Fruit fly (Drosophila melanogaster) whole organism, prepupa: Measurements from ENCODE around the gene Mur2B.

ENCODE experiments used
- Blimp-1 ChIP-seq: fragments of 200-800 bp; sonication (Bioruptor generic); optimal IDR thresholded peaks from 3 replicates; lab custom pipeline; 2017; ENCODE audit warnings: missing biosample characterization, missing genetic modification characterization, mild to moderate bottlenecking, moderate library complexity, missing genetic modification reagents
- CG10631 ChIP-seq: fragments of 200-800 bp; sonication (Bioruptor generic); optimal IDR thresholded peaks from 2 replicates; lab custom pipeline; 2016; ENCODE audit warnings: missing biosample characterization, missing genetic modification characterization
- CG11762 ChIP-seq: fragments of 200-800 bp; sonication (Bioruptor generic); optimal IDR thresholded peaks from 3 replicates; lab custom pipeline; 2016; ENCODE audit warnings: missing biosample characterization, missing genetic modification characterization; ENCODE audit not compliant: insufficient read depth
- CG11902 ChIP-seq: fragments of 200-800 bp; sonication (Bioruptor generic); optimal IDR thresholded peaks from 3 replicates; lab custom pipeline; 2016; ENCODE audit warnings: missing biosample characterization, missing genetic modification characterization
- CG1621 ChIP-seq: fragments of 200-800 bp; sonication (Bioruptor generic); optimal IDR thresholded peaks from 3 replicates; lab custom pipeline; 2018; ENCODE audit warnings: missing biosample characterization, mild to moderate bottlenecking, missing genetic modification characterization
- CG16779 ChIP-seq: fragments of 200-800 bp; sonication (Bioruptor generic); optimal IDR thresholded peaks from 3 replicates; lab custom pipeline; 2017; ENCODE audit warnings: missing biosample characterization, mild to moderate bottlenecking, missing genetic modification characterization
- CG3032 ChIP-seq: fragments of 200-800 bp; optimal IDR thresholded peaks from 2 replicates; lab custom pipeline; 2019; ENCODE audit warnings: missing biosample characterization, mild to moderate bottlenecking, missing genetic modification characterization, moderate library complexity
- CG32006 ChIP-seq: fragments of 200-800 bp; sonication (Bioruptor generic); optimal IDR thresholded peaks from 3 replicates; lab custom pipeline; 2017; ENCODE audit warnings: missing biosample characterization, mild to moderate bottlenecking, missing genetic modification characterization
- CG4318 ChIP-seq: fragments of 200-800 bp; sonication (Bioruptor generic); optimal IDR thresholded peaks from 3 replicates; lab custom pipeline; 2017; ENCODE audit warnings: missing biosample characterization, mild to moderate bottlenecking, missing genetic modification characterization
- CG6792 ChIP-seq: fragments of 200-800 bp; sonication (Bioruptor generic); optimal IDR thresholded peaks from 3 replicates; lab custom pipeline; 2016; ENCODE audit warnings: missing biosample characterization, missing genetic modification characterization
- CG6808 ChIP-seq: fragments of 200-800 bp; sonication (Bioruptor generic); optimal IDR thresholded peaks from 3 replicates; lab custom pipeline; 2017; ENCODE audit warnings: missing biosample characterization, missing genetic modification characterization, mild to moderate bottlenecking, moderate library complexity, missing genetic modification reagents
- CG6854 ChIP-seq: fragments of 200-800 bp; sonication (Bioruptor generic); optimal IDR thresholded peaks from 2 replicates; lab custom pipeline; 2017; ENCODE audit warnings: missing biosample characterization, mild to moderate bottlenecking, missing genetic modification characterization
- CG8119 ChIP-seq: fragments of 200-800 bp; sonication (Bioruptor generic); IDR thresholded peaks from 3 replicates; pipeline ENCODE4 v1.3.6; 2022; ENCODE audit warnings: missing biosample characterization, missing genetic modification characterization
- CG8632 ChIP-seq: fragments of 200-800 bp; sonication (Bioruptor generic); optimal IDR thresholded peaks from 3 replicates; lab custom pipeline; 2016; ENCODE audit warnings: missing biosample characterization, missing genetic modification characterization
- CG9139 ChIP-seq: fragments of 200-800 bp; sonication (Bioruptor generic); optimal IDR thresholded peaks from 3 replicates; lab custom pipeline; 2017; ENCODE audit warnings: missing biosample characterization, mild to moderate bottlenecking, missing genetic modification characterization
- Eip93F ChIP-seq: fragments of 200-800 bp; sonication (Bioruptor generic); optimal IDR thresholded peaks from 2 replicates; lab custom pipeline; 2016; ENCODE audit warnings: missing biosample characterization, mild to moderate bottlenecking, missing genetic modification characterization
- Ets21C ChIP-seq: fragments of 200-800 bp; sonication (Bioruptor generic); optimal IDR thresholded peaks from 3 replicates; lab custom pipeline; 2016; ENCODE audit warnings: missing biosample characterization, missing genetic modification characterization
- Ets96B ChIP-seq: fragments of 200-800 bp; optimal IDR thresholded peaks from 2 replicates; lab custom pipeline; 2019; ENCODE audit warnings: missing biosample characterization, mild to moderate bottlenecking, missing genetic modification characterization, moderate library complexity
- Hr38 ChIP-seq: sonication (Bioruptor generic); optimal IDR thresholded peaks from 2 replicates; lab custom pipeline; 2016; ENCODE audit warnings: missing biosample characterization, missing genetic modification characterization
- Hr39 ChIP-seq: fragments of 200-800 bp; sonication (Bioruptor generic); optimal IDR thresholded peaks from 2 replicates; lab custom pipeline; 2016; ENCODE audit warnings: missing biosample characterization, missing genetic modification characterization
- Hr4 ChIP-seq: fragments of 200-800 bp; sonication (Bioruptor generic); optimal IDR thresholded peaks from 3 replicates; lab custom pipeline; 2016; ENCODE audit warnings: missing biosample characterization, missing genetic modification characterization
- Lpt ChIP-seq: fragments of 200-800 bp; sonication (Bioruptor generic); optimal IDR thresholded peaks from 3 replicates; lab custom pipeline; 2016; ENCODE audit warnings: missing biosample characterization, missing genetic modification characterization
- Met ChIP-seq: fragments of 200-800 bp; sonication (Bioruptor generic); optimal IDR thresholded peaks from 3 replicates; lab custom pipeline; 2016; ENCODE audit warnings: missing biosample characterization, missing genetic modification characterization
- OdsH ChIP-seq: fragments of 200-800 bp; sonication (Bioruptor generic); optimal IDR thresholded peaks from 3 replicates; lab custom pipeline; 2016; ENCODE audit warnings: missing biosample characterization, missing genetic modification characterization
- Smox ChIP-seq: fragments of 200-800 bp; sonication (Bioruptor generic); optimal IDR thresholded peaks from 3 replicates; lab custom pipeline; 2016; ENCODE audit warnings: missing biosample characterization, missing genetic modification characterization
- Sox102F ChIP-seq: fragments of 200-800 bp; sonication (Bioruptor generic); optimal IDR thresholded peaks from 2 replicates; lab custom pipeline; 2016; ENCODE audit warnings: missing biosample characterization, mild to moderate bottlenecking, missing genetic modification characterization
- Sox14 ChIP-seq: fragments of 200-800 bp; sonication (Bioruptor generic); optimal IDR thresholded peaks from 3 replicates; lab custom pipeline; 2016; ENCODE audit warnings: missing biosample characterization, missing genetic modification characterization
- Sox15 ChIP-seq: fragments of 200-800 bp; sonication (Bioruptor generic); optimal IDR thresholded peaks from 3 replicates; lab custom pipeline; 2016; ENCODE audit warnings: missing biosample characterization, missing genetic modification characterization
- achi ChIP-seq: fragments of 200-800 bp; sonication (Bioruptor generic); optimal IDR thresholded peaks from 3 replicates; lab custom pipeline; 2016; ENCODE audit warnings: missing biosample characterization, missing genetic modification characterization
- acj6 ChIP-seq: fragments of 200-800 bp; sonication (Bioruptor generic); optimal IDR thresholded peaks from 3 replicates; lab custom pipeline; 2016; ENCODE audit warnings: missing biosample characterization, missing genetic modification characterization
- dac ChIP-seq: fragments of 200-800 bp; sonication (Bioruptor generic); optimal IDR thresholded peaks from 2 replicates; lab custom pipeline; 2017; ENCODE audit warnings: missing biosample characterization, mild to moderate bottlenecking, missing genetic modification characterization
- dsx ChIP-seq: fragments of 200-800 bp; optimal IDR thresholded peaks from 3 replicates; lab custom pipeline; 2019; ENCODE audit warnings: missing biosample characterization, mild to moderate bottlenecking, missing genetic modification characterization, moderate library complexity; ENCODE audit not compliant: poor library complexity, severe bottlenecking
- esn ChIP-seq: fragments of 200-800 bp; sonication (Bioruptor generic); optimal IDR thresholded peaks from 2 replicates; lab custom pipeline; 2016; ENCODE audit warnings: missing biosample characterization, mild to moderate bottlenecking, missing genetic modification characterization, moderate library complexity
- lz ChIP-seq: fragments of 200-800 bp; sonication (Bioruptor generic); optimal IDR thresholded peaks from 3 replicates; lab custom pipeline; 2016; ENCODE audit warnings: missing biosample characterization, missing genetic modification characterization
- pdm3 ChIP-seq: fragments of 200-800 bp; sonication (Bioruptor generic); optimal IDR thresholded peaks from 3 replicates; lab custom pipeline; 2016; ENCODE audit warnings: missing biosample characterization, missing genetic modification characterization
- salr ChIP-seq, 2 experiments: fragments of 200-800 bp; sonication (Bioruptor generic); optimal IDR thresholded peaks; 3 replicates each; lab custom pipeline; 2016 to 2018; ENCODE audit warnings: missing biosample characterization in 2 of 2, missing genetic modification characterization in 2 of 2, mild to moderate bottlenecking in 1 of 2
- svp ChIP-seq: fragments of 200-800 bp; sonication (Bioruptor generic); peaks from one replicate; lab custom pipeline; 2016; ENCODE audit warnings: missing biosample characterization, missing genetic modification characterization
- topi ChIP-seq: fragments of 200-800 bp; sonication (Bioruptor generic); optimal IDR thresholded peaks from 3 replicates; lab custom pipeline; 2016; ENCODE audit warnings: missing biosample characterization, missing genetic modification characterization
- vri ChIP-seq: fragments of 200-800 bp; sonication (Bioruptor generic); optimal IDR thresholded peaks from 3 replicates; lab custom pipeline; 2016; ENCODE audit warnings: missing biosample characterization, mild to moderate bottlenecking, missing genetic modification characterization

Gene Mur2B

DNA sequence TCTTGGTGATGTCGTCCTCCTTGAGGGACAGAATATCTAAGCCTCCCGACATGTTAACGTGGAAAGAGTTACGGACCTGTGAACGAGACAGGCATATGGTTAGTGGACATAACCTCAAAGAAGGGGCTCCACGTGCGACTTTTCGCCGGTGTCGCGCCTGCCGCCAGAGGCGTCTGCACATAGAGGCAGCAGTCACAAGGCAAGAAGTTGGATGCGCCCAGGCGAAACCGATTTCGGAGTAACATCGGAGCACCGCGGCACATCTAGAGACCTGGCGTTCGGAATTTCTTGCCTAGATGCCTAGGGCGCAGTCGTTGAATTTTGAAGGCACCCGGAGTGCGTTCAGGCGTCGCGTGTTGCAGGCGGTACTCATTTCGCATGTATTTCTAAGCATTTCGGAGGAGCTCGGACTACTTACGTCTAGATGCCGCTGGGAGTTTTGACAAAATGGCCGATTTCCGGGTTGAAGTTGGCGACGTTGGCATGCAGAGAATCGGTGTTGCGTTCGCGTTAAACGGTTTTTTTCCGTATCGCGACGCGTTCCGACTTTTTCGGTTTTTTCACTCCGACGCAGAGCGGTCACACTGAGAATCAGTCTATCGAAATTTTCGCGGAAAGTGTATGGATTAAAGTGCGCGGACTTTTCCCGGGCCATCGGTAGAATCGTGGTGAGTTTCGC is 185.6 kb downstream of the Mur2B start, which contains the start of the genes sta and inc (continued):
- TF ChIP-seq acj6 (GFP tag; lab: Kevin White, UChicago) (peak; percentile 12), CG8632 (GFP tag; lab: Kevin White, UChicago) (peak; percentile 28), svp (GFP tag; lab: Kevin White, UChicago) (peak; percentile 65), CG6808 (GFP tag; lab: Kevin White, UChicago) (peak; percentile 42), Blimp-1 (peak; percentile 29), lz (GFP tag; lab: Kevin White, UChicago) (peak; percentile 43), Hr4 (GFP tag; lab: Kevin White, UChicago) (no peak), CG1621 (tag; lab: Kevin White, UChicago) (peak; percentile 86), salr (GFP tag; optimal IDR thresholded peaks at IDR 0.05; lab: Kevin White, UChicago) (peak in 1 of 2 experiments; percentile 37), Sox15 (GFP tag; lab: Kevin White, UChicago) (no peak), Eip93F (GFP tag; lab: Kevin White, UChicago) (no peak), Hr39 (GFP tag; lab: Kevin White, UChicago) (peak; percentile 31), CG32006 (GFP tag; lab: Kevin White, UChicago) (no peak), CG3032 (tag; lab: Kevin White, UChicago) (peak; percentile 50), CG6854 (GFP tag; lab: Kevin White, UChicago) (peak; percentile 91), dac (GFP tag; lab: Kevin White, UChicago) (peak; percentile 51), CG4318 (GFP tag; lab: Kevin White, UChicago) (no peak), OdsH (peak; percentile 26), Sox102F (GFP tag; lab: Kevin White, UChicago) (peak; percentile 44), CG9139 (GFP tag; lab: Kevin White, UChicago) (peak; percentile 61), CG16779 (tag; lab: Kevin White, UChicago) (peak; percentile 28), Sox14 (GFP tag; lab: Kevin White, UChicago) (peak; percentile 56), Lpt (GFP tag; lab: Kevin White, UChicago) (no peak), Hr38 (GFP tag; lab: Kevin White, UChicago) (no peak), Ets21C (GFP tag; lab: Kevin White, UChicago) (peak; percentile 12), CG11762 (GFP tag; lab: Kevin White, UChicago) (peak; percentile 3), Ets96B (tag; lab: Kevin White, UChicago) (peak; percentile 20), achi (GFP tag; lab: Kevin White, UChicago) (peak; percentile 80), CG10631 (GFP tag; lab: Kevin White, UChicago) (no peak), CG6792 (GFP tag; lab: Kevin White, UChicago) (peak; percentile 54), pdm3 (peak; percentile 34), CG11902 (GFP tag; lab: Kevin White, UChicago) (no peak), vri (peak; percentile 64), dsx (GFP tag; lab: Kevin White, UChicago) (peak; percentile 38), CG8119 (GFP tag; lab: Robert Waterston, UW) (peak; percentile 31; the same call in 1 of the 3 replicates), esn (GFP tag; lab: Kevin White, UChicago) (peak; percentile 66), topi (GFP tag; lab: Kevin White, UChicago) (peak; percentile 70)

DNA sequence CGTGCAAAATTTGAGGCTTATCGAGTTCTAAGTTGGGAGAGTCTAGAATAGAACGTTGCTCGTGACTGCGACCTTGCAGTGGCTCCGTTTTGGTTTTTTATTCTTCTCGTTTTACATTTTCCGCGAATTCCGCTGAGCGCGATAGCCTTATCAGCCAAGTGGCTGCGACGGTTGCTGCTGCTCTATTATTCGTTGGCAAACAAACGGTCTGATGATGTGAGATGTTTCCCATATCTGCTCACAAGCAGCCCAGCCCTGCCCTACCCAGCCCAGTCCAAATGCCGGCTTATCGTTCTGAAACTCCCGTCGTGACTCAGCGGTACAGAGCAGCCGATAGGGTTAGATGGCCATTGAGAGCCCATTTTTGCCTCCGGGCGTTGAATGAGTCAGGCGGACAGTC is 188.2 kb downstream of the Mur2B start:
- no peak for TF ChIP-seq Met (GFP tag; lab: Kevin White, UChicago)
- no peak for TF ChIP-seq Sox15 (GFP tag; lab: Kevin White, UChicago)
- no peak for TF ChIP-seq Smox (GFP tag; lab: Kevin White, UChicago)
- TF ChIP-seq svp (GFP tag; lab: Kevin White, UChicago) = peak; percentile 57
- TF ChIP-seq CG1621 (tag; lab: Kevin White, UChicago) = no peak
- TF ChIP-seq Sox14 (GFP tag; lab: Kevin White, UChicago) = no peak
